Worm (Caenorhabditis elegans) whole organism, L4 larva: ENCODE measurements around the gene Y49F6B.19.

Experiments used
- cey-2 ChIP-seq: sonication (generic microtip); optimal IDR thresholded peaks from 3 replicates; lab custom pipeline; 2017; ENCODE audit warnings: missing genetic modification characterization, mild to moderate bottlenecking, missing compliant biosample characterization, antibody characterized with exemption, borderline replicate concordance; ENCODE audit not compliant: insufficient read depth
- daf-12 ChIP-seq: fragments of 150-350 bp; optimal IDR thresholded peaks from 2 replicates; lab custom pipeline; 2014; ENCODE audit warnings: missing biosample characterization, missing genetic modification reagents, missing genetic modification characterization
- egl-27 ChIP-seq: sonication (generic microtip); optimal IDR thresholded peaks from 3 replicates; lab custom pipeline; 2017; ENCODE audit warnings: missing biosample characterization, missing genetic modification reagents, missing genetic modification characterization
- nhr-77 ChIP-seq: fragments of 150-350 bp; optimal IDR thresholded peaks from 2 replicates; lab custom pipeline; 2014; ENCODE audit warnings: missing biosample characterization, missing genetic modification characterization
- pha-4 ChIP-seq, 2 experiments: fragments of 150-350 bp in 1 of 2; fragments of 200-800 bp in 1 of 2; sonication (Bioruptor generic) in 1 of 2; IDR thresholded peaks in 1 of 2; optimal IDR thresholded peaks in 1 of 2; 2 replicates each; pipeline versions ENCODE4 v1.3.6 to Lab custom; 2014 to 2022; ENCODE audit warnings: missing genetic modification characterization in 2 of 2, missing genetic modification reagents in 2 of 2, missing biosample characterization in 1 of 2, missing compliant biosample characterization in 1 of 2

- TF ChIP-seq nhr-77 (tag; lab: Kevin White, UChicago), result peak; percentile 4
- 0 out of 2 replicates have a peak, but pooled peaks have one; percentile 18 for TF ChIP-seq pha-4 (GFP tag; IDR thresholded peaks at IDR 0.05; lab: Robert Waterston, UW)
- no peak for TF ChIP-seq pha-4 (tag; optimal IDR thresholded peaks at IDR 0.05; lab: Kevin White, UChicago)
- no peak for TF ChIP-seq egl-27 (tag; lab: Kevin White, UChicago)
- no peak for TF ChIP-seq cey-2 (tag; lab: Kevin White, UChicago)
- TF ChIP-seq daf-12 (tag; lab: Kevin White, UChicago), result no peak
These were observed 9.4 kb downstream of the Y49F6B.19 start, which contains the start of the genes col-71 and Y49F6B.2 for ce11 chrII:3502520-3503323.
